Worm (Caenorhabditis elegans): Measurements from ENCODE around the gene F47B8.3.

Gene F47B8.3

DNA sequence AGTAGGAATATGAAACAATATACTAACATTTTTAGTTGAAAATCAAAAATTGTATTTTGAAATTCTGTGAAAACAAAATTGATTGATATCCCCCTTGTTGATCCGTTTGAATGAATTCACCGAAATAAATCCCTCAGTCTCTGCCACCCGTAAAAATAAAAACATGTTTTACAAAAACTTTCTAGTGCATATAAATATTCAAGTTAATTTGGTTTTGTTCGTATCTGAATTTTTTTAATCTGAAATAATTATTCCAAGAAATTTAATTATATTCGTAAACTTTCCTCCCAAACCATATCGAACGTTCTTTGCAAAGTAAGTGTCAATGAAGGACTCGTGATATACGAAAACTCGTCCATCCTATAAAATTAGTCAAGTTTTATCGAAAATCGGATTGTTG lies 49.8 kb downstream of the F47B8.3 start, which contains the start of gene F40G12.6:
Gene F40G12.6 (minus strand): TSS at position 101 of the 400 bp plus-strand sequence.
- TF ChIP-seq T22C8.4 (GFP tag; IDR thresholded peaks at IDR 0.05) (no peak), ztf-23 (GFP tag; IDR thresholded peaks at IDR 0.05) (no peak), ref-1 (GFP tag; conservative IDR thresholded peaks at IDR 0.05) (no peak), flt-1 (GFP tag; IDR thresholded peaks at IDR 0.05) (no peak), klf-2 (GFP tag; conservative IDR thresholded peaks at IDR 0.05) (no peak), tab-1 (GFP tag; IDR thresholded peaks at IDR 0.05) (no peak), cog-1 (tag; optimal IDR thresholded peaks at IDR 0.05) (no peak), med-1 (GFP tag; optimal IDR thresholded peaks at IDR 0.05; ENCODE audit: insufficient read depth) (no peak), ztf-29 (GFP tag; IDR thresholded peaks at IDR 0.05) (no peak)
